Worm (Caenorhabditis elegans): Measurements from ENCODE around the gene T27E9.6.

The T27E9.6 gene

DNA sequence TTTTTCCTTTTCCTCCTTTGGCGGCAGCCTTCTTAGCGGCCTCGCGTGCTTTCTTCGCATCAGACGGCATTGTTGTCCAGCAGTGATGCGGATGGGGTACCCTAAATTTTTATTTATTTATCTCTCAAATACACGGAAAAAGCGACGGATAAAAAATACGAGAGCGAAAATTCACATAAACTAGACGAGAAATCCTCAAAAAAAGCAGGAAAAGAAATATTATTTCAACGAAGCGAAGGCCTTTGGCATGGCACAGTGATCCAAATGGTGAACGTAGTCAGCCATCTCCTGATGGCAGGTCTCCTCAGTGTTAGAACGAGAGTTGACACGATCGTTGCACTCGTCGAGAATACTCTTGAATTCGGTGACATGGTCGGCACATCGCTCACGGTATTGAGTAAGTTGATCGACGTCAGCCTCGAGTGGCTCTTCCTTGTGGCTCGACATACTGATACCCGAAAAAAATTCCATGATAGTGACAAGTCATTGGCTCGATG, 14.4 kb downstream of the T27E9.6 start, which contains the start of the genes abcf-2 and T27E9.2:
abcf-2 (minus strand) TSS at position 101 of the 497 bp plus-strand sequence.
T27E9.2 (minus strand) TSS at position 447 of the 497 bp plus-strand sequence.
- TF ChIP-seq nhr-10 (tag; optimal IDR thresholded peaks at IDR 0.05) (no peak), ceh-82 (tag; optimal IDR thresholded peaks at IDR 0.05) (no peak), mdl-1 (tag; optimal IDR thresholded peaks at IDR 0.05) (no peak), elt-1 (tag; optimal IDR thresholded peaks at IDR 0.05) (no peak), aly-2 (tag; optimal IDR thresholded peaks at IDR 0.05) (no peak), fos-1 (tag; optimal IDR thresholded peaks at IDR 0.05) (no peak)

DNA sequence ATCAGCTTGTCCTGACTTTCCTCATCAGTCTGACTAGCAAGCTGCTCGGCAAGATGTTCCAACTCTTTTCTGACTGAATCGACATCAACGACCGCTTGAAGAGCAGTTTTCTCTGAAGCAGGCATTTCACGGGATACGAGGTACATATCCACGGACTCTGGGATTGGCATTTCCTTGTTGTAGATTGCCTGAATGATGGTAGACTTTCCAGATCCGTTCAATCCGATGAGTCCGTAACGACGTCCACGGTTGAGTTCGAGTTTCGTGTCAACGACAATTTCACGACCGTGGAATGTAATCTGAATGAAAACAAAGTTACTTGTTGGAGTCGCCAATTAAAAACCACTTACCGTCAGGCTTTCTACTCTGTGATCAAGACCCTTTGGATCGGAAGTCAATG, 15.0 kb downstream of the T27E9.6 start:
- TF ChIP-seq egl-27 (tag; optimal IDR thresholded peaks at IDR 0.05): no peak
- TF ChIP-seq sem-4 (tag; optimal IDR thresholded peaks at IDR 0.05): no peak
- no peak for TF ChIP-seq unc-39 (tag; optimal IDR thresholded peaks at IDR 0.05)
- TF ChIP-seq ZK546.5 (tag; optimal IDR thresholded peaks at IDR 0.05): no peak
- no peak for TF ChIP-seq ztf-11 (tag; optimal IDR thresholded peaks at IDR 0.05)
- TF ChIP-seq alr-1 (tag; optimal IDR thresholded peaks at IDR 0.05): no peak
- TF ChIP-seq Y55F3AM.14 (GFP tag; optimal IDR thresholded peaks at IDR 0.05): no peak
- TF ChIP-seq R02D3.7 (tag; optimal IDR thresholded peaks at IDR 0.05): no peak
- TF ChIP-seq nhr-10 (tag; optimal IDR thresholded peaks at IDR 0.05): no peak
- no peak for TF ChIP-seq crh-2 (tag; optimal IDR thresholded peaks at IDR 0.05)
- no peak for TF ChIP-seq nhr-129 (tag; optimal IDR thresholded peaks at IDR 0.05)
- TF ChIP-seq mbf-1 (tag; optimal IDR thresholded peaks at IDR 0.05): no peak
- no peak for TF ChIP-seq ama-1 (optimal IDR thresholded peaks at IDR 0.05)
- TF ChIP-seq fos-1 (tag; optimal IDR thresholded peaks at IDR 0.05): no peak
- no peak for TF ChIP-seq unc-62 (GFP tag; optimal IDR thresholded peaks at IDR 0.05)
- TF ChIP-seq snpc-4 (tag; optimal IDR thresholded peaks at IDR 0.05): no peak
- TF ChIP-seq nhr-237 (tag; optimal IDR thresholded peaks at IDR 0.05): no peak
- no peak for TF ChIP-seq zag-1 (tag; optimal IDR thresholded peaks at IDR 0.05)

DNA sequence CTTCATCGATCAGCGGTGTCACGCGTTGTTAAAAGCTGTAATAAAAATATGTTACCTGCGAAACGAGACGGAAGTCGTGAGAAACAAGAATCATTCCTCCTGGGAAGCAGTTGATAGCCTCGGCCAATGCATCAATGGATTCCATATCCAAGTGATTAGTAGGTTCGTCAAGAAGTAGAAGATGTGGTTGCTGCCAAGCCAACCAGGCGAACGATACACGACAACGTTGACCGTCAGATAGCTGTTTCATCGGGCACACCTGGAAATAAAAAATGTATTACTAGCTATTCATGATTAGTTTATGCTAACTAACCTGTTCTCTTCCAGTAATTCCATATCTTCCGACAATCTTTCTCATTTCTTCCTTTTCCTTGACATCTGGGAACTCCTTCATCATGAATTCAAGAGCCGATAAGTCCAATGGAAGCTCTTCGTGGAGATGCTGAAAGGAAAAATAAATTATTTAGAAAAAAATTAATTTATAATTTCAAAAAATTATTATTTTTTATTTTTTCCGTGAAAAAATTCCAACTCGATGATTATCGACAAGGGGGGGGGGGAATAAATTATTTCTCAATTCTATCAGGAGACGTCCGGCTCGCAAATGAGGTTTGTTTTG, 17.5 kb downstream of the T27E9.6 start, which contains the start of gene tag-164:
tag-164 (plus strand) TSS at position 569 of the 619 bp plus-strand sequence.
- TF ChIP-seq unc-62 (GFP tag; optimal IDR thresholded peaks at IDR 0.05): no peak
- TF ChIP-seq blmp-1 (tag; optimal IDR thresholded peaks at IDR 0.05; ENCODE audit: insufficient read depth): no peak
- TF ChIP-seq nhr-6 (tag; optimal IDR thresholded peaks at IDR 0.05): no peak
- no peak for TF ChIP-seq elt-1 (tag; optimal IDR thresholded peaks at IDR 0.05)
- TF ChIP-seq nhr-237 (tag; optimal IDR thresholded peaks at IDR 0.05): no peak
- no peak for TF ChIP-seq peb-1 (tag; optimal IDR thresholded peaks at IDR 0.05)
- TF ChIP-seq ztf-11 (tag; optimal IDR thresholded peaks at IDR 0.05): no peak
- no peak for TF ChIP-seq R02D3.7 (tag; optimal IDR thresholded peaks at IDR 0.05)
- no peak for TF ChIP-seq mdl-1 (tag; optimal IDR thresholded peaks at IDR 0.05)

DNA sequence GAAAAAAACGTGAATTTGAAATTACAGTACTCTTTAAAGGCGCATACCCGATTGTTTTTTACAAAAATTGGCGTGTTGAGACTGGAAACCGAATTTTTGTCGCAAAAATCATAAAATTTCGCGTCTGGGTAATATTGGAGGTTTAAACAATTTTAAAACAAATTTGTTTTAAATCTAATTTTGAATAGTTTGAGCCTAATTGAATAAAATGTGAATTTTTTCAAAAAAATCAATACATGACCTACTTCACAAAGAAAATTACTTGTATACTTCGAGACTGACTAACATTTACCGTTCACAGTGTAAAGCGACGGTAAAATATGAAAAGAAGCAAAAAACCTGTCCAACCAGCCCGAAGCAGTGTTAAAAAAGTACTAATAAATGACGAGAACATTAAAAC, 19.3 kb downstream of the T27E9.6 start:
- TF ChIP-seq nhr-23 (tag; optimal IDR thresholded peaks at IDR 0.05) (no peak), ama-1 (optimal IDR thresholded peaks at IDR 0.05) (peak; percentile 1)

DNA sequence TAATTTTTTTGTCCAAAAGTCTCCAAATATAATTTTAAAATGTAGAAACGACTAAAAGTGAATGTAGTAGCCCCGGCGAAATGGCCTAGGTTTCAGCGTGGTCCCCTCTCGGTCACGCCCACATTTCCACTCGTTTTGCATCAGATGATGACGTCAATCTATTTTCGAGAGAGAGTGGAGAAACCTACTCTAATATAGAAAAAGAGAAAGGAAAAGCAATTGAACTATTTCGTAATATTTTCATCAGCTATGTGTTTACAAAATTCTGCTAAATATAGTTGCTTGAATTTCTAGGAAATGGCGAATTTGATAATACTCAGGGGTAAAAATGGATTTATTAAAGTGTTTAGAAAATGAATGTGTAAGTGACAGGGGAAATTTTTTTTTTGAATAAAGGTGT, 20.8 kb downstream of the T27E9.6 start:
- TF ChIP-seq ceh-82 (tag; optimal IDR thresholded peaks at IDR 0.05) (no peak), elt-1 (tag; optimal IDR thresholded peaks at IDR 0.05) (no peak), crh-2 (tag; optimal IDR thresholded peaks at IDR 0.05) (peak; percentile 66), lsy-2 (tag; optimal IDR thresholded peaks at IDR 0.05) (peak in 1 of 2 experiments; percentile 64), ama-1 (optimal IDR thresholded peaks at IDR 0.05) (no peak), lin-13 (GFP tag; optimal IDR thresholded peaks at IDR 0.05) (peak; percentile 53), zag-1 (tag; optimal IDR thresholded peaks at IDR 0.05) (peak; percentile 1), snpc-4 (tag; optimal IDR thresholded peaks at IDR 0.05) (no peak), nhr-11 (tag; optimal IDR thresholded peaks at IDR 0.05) (no peak), sma-9 (GFP tag; optimal IDR thresholded peaks at IDR 0.05) (peak; percentile 12), sma-9 (tag; optimal IDR thresholded peaks at IDR 0.05) (no peak), C34F6.9 (tag; optimal IDR thresholded peaks at IDR 0.05) (peak; percentile 73), nhr-129 (tag; optimal IDR thresholded peaks at IDR 0.05) (peak; percentile 73), unc-55 (GFP tag; optimal IDR thresholded peaks at IDR 0.05) (peak; percentile 92)
